Worm (Caenorhabditis elegans): ENCODE measurements around the gene flor-1.
A peak's percentile ranks its signal among the peaks of the same experiment; 100 is the strongest.

ce11 chrV:15083659-15084058, 35.8 kb downstream of the flor-1 start:
- TF ChIP-seq nhr-67 (tag; optimal IDR thresholded peaks at IDR 0.05) (no peak), ama-1 (optimal IDR thresholded peaks at IDR 0.05) (peak; percentile 84), ceh-82 (tag; optimal IDR thresholded peaks at IDR 0.05) (no peak), snpc-4 (tag; optimal IDR thresholded peaks at IDR 0.05) (no peak), ceh-16 (tag; optimal IDR thresholded peaks at IDR 0.05) (no peak)

All from whole organism, L3 larva.